Worm (Caenorhabditis elegans) whole organism, young adult: ENCODE data around the gene col-83.

Source experiments
- F39B2.1 ChIP-seq: fragments of 200-800 bp; sonication (Bioruptor generic); IDR thresholded peaks from 2 replicates; pipeline ENCODE4 v1.3.6; 2022; ENCODE audit warnings: missing genetic modification reagents, missing genetic modification characterization, missing compliant biosample characterization
- T07F8.4 ChIP-seq: sonication (generic microtip); optimal IDR thresholded peaks from 2 replicates; lab custom pipeline; 2016; ENCODE audit warnings: mild to moderate bottlenecking, missing genetic modification characterization, moderate library complexity, missing compliant biosample characterization
- ccch-3 ChIP-seq: fragments of 200-800 bp; sonication (Bioruptor generic); optimal IDR thresholded peaks from 2 replicates; lab custom pipeline; 2018; ENCODE audit warnings: mild to moderate bottlenecking, missing genetic modification characterization, missing compliant biosample characterization
- gei-17 ChIP-seq: fragments of 200-800 bp; sonication (Bioruptor generic); optimal IDR thresholded peaks from 2 replicates; lab custom pipeline; 2018; ENCODE audit warnings: mild to moderate bottlenecking, missing genetic modification characterization, missing compliant biosample characterization
- hmg-1.2 ChIP-seq: fragments of 200-800 bp; sonication (Bioruptor generic); IDR thresholded peaks from 2 replicates; pipeline ENCODE4 v1.3.6; 2022; ENCODE audit warnings: missing genetic modification reagents, missing genetic modification characterization, missing compliant biosample characterization
- let-526 ChIP-seq: fragments of 200-800 bp; sonication (Bioruptor generic); IDR thresholded peaks from 2 replicates; pipeline ENCODE4 v1.3.6; 2022; ENCODE audit warnings: missing genetic modification reagents, missing genetic modification characterization, missing compliant biosample characterization
- mcd-1 ChIP-seq: fragments of 200-800 bp; sonication (Bioruptor generic); IDR thresholded peaks from 2 replicates; pipeline ENCODE4 v1.3.6; 2022; ENCODE audit warnings: missing genetic modification reagents, missing genetic modification characterization, missing compliant biosample characterization
- nfya-2 ChIP-seq: fragments of 200-800 bp; sonication (Bioruptor generic); IDR thresholded peaks from 2 replicates; pipeline ENCODE4 v1.3.6; 2022; ENCODE audit warnings: missing genetic modification reagents, missing genetic modification characterization, missing compliant biosample characterization
- nfyb-1 ChIP-seq: fragments of 200-800 bp; sonication (Bioruptor generic); IDR thresholded peaks from 2 replicates; pipeline ENCODE4 v1.3.6; 2022; ENCODE audit warnings: missing genetic modification reagents, missing genetic modification characterization, missing compliant biosample characterization
- nhr-27 ChIP-seq: fragments of 200-800 bp; sonication (Bioruptor generic); optimal IDR thresholded peaks from 2 replicates; lab custom pipeline; 2018; ENCODE audit warnings: mild to moderate bottlenecking, missing genetic modification characterization, moderate library complexity, missing compliant biosample characterization
- nhr-90 ChIP-seq: sonication (generic microtip); optimal IDR thresholded peaks from 2 replicates; lab custom pipeline; 2016; ENCODE audit warnings: missing genotype, mild to moderate bottlenecking, missing genetic modification characterization, missing compliant biosample characterization
- pbrm-1 ChIP-seq: fragments of 200-800 bp; sonication (Bioruptor generic); IDR thresholded peaks from 2 replicates; pipeline ENCODE4 v1.3.6; 2022; ENCODE audit warnings: missing genetic modification reagents, missing genetic modification characterization, missing compliant biosample characterization
- rpc-1 ChIP-seq, 2 experiments: fragments of 150-350 bp in 1 of 2; sonication (generic microtip) in 1 of 2; optimal IDR thresholded peaks; 2 replicates each; lab custom pipeline; 2014 to 2018; ENCODE audit warnings: missing biosample characterization in 1 of 2, missing genetic modification characterization in 1 of 2, missing genetic modification reagents in 1 of 2, missing genotype in 1 of 2
- sdz-38 ChIP-seq: sonication (generic microtip); optimal IDR thresholded peaks from 2 replicates; lab custom pipeline; 2016; ENCODE audit warnings: missing genotype, missing genetic modification characterization, missing compliant biosample characterization
- snpc-3.4 ChIP-seq: sonication (generic microtip); optimal IDR thresholded peaks from 2 replicates; lab custom pipeline; 2017; ENCODE audit warnings: missing genetic modification characterization, mild to moderate bottlenecking, missing compliant biosample characterization, antibody characterized with exemption, moderate library complexity, missing genotype, missing genetic modification reagents
- snpc-4 ChIP-seq, 5 experiments: fragments of 150-350 bp in 1 of 5; sonication (generic microtip) in 4 of 5; optimal IDR thresholded peaks; 2 replicates each; lab custom pipeline; 2014 to 2018; ENCODE audit warnings: missing genetic modification characterization in 5 of 5, missing biosample characterization in 3 of 5, antibody characterized with exemption in 2 of 5, mild to moderate bottlenecking in 2 of 5, missing compliant biosample characterization in 2 of 5, missing genotype in 2 of 5, moderate library complexity in 2 of 5, missing genetic modification reagents in 1 of 5
- tbp1 ChIP-seq: fragments of 200-800 bp; sonication (Bioruptor generic); optimal IDR thresholded peaks from 2 replicates; lab custom pipeline; 2018; ENCODE audit warnings: mild to moderate bottlenecking, missing genetic modification characterization, missing compliant biosample characterization
- ztf-22 ChIP-seq: fragments of 200-800 bp; sonication (Bioruptor generic); optimal IDR thresholded peaks from 2 replicates; lab custom pipeline; 2018; ENCODE audit warnings: mild to moderate bottlenecking, missing genetic modification characterization, moderate library complexity, missing compliant biosample characterization
- ztf-28 ChIP-seq: fragments of 200-800 bp; sonication (Bioruptor generic); IDR thresholded peaks from 2 replicates; pipeline ENCODE4 v1.3.6; 2022; ENCODE audit warnings: missing genetic modification reagents, missing genetic modification characterization, missing compliant biosample characterization

col-83 gene

DNA sequence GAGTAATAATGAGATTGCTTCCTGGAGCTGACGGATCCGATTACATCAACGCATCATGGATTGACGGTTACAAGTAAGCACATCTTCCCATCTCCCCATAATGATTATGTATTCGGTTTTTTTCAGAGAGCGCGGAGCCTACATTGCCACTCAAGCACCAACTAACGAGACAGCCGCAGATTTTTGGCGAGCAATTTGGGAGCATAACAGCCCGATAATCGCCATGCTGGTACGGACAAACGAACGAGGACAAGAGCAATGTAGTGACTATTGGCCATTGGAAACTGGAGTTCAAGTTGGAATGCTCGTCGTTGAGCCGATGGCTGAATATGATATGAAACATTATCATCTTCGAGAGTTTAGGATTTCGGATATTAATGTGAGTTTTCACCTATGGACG, 34.9 kb downstream of the col-83 start:
- no peak for TF ChIP-seq pbrm-1 (GFP tag; lab: Robert Waterston, UW)
- TF ChIP-seq ztf-28: 0 out of 2 replicates have a peak, but pooled peaks have one; percentile 23

DNA sequence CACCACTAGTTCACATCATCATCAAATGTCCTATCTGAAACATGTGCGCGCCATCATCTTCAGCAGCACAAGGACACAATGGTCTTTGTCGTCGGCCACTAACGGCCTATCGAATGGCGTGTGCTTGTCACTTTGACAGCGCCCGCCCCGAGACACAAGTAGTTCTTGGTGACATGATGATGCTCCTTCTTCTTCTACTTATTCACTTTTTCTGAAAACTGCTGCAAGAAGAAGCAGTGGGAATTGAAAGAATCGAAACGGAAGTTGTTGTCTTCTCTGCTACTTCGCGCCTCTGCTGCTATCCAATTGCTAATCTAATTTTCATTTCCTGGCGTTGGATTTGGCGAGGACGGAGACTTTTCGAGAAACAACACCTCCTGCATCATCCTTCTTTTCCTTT, 41.4 kb downstream of the col-83 start:
- TF ChIP-seq ccch-3 (GFP tag; lab: Kevin White, UChicago) (no peak), hmg-1.2 (no peak), ztf-22 (GFP tag; lab: Kevin White, UChicago) (no peak), snpc-3.4 (tag; lab: Kevin White, UChicago) (no peak), nhr-90 (tag; lab: Kevin White, UChicago) (no peak), tbp1 (GFP tag; lab: Kevin White, UChicago) (no peak)

DNA sequence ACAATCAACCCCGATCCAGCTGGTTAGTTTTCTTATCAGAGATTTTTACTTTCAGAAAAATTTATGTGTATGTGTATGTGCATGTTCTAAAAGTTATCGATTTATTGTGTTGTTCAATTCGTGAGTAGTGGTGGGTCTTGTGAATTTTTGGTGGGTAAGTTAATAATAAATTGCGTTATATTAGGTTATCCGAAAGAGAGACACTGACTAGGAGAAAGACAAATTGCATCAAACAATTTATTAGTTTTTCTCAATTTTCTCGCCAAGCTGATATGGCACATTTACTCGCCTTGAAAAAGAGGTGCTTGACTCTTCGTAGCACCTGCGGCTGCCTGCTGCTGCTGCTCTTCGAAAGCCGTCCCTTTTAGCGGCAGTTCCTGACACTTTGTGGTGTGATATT, 46.7 kb downstream of the col-83 start:
- no peak for TF ChIP-seq nhr-90 (tag; lab: Kevin White, UChicago)
- no peak for TF ChIP-seq sdz-38
- no peak for TF ChIP-seq nhr-27
- no peak for TF ChIP-seq nfya-2 (GFP tag; lab: Robert Waterston, UW)
- TF ChIP-seq mcd-1 (GFP tag; lab: Robert Waterston, UW): 0 out of 2 replicates have a peak, but pooled peaks have one; percentile 9
- TF ChIP-seq nfyb-1 (GFP tag; lab: Robert Waterston, UW): no peak
- TF ChIP-seq, all 124 proteins: peak for 1

DNA sequence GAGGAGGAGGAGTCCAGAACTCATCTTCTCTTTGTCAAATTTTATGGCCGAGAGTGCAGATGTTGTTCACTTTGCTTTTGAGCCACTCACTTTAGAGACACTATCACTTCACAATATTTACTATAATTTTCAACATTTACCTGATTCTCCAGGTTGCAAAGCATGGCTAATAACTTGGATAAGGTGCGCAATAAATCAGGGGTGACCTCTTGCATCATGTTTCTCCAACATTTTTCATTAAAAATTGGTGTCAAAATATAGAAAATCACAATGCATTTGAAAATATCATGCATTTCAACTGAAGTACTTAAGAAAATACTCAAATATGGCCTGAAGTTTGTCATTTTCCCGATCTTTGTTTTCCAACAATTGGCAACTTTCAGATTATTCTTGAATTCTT, 50.2 kb downstream of the col-83 start:
- TF ChIP-seq rpc-1 (optimal IDR thresholded peaks at IDR 0.05; lab: Kevin White, UChicago) (no peak), rpc-1 (tag; optimal IDR thresholded peaks at IDR 0.05; lab: Kevin White, UChicago) (no peak), let-526 (GFP tag; lab: Robert Waterston, UW) (no peak), pbrm-1 (GFP tag; lab: Robert Waterston, UW) (no peak), gei-17 (GFP tag; lab: Kevin White, UChicago) (no peak), T07F8.4 (no peak), snpc-4 (GFP tag; optimal IDR thresholded peaks at IDR 0.05; lab: Kevin White, UChicago) (no peak), snpc-4 (tag; optimal IDR thresholded peaks at IDR 0.05; lab: Kevin White, UChicago) (no peak), F39B2.1 (no peak)
